Fruit fly (Drosophila melanogaster): ENCODE data around the gene REPTOR.

REPTOR gene

DNA sequence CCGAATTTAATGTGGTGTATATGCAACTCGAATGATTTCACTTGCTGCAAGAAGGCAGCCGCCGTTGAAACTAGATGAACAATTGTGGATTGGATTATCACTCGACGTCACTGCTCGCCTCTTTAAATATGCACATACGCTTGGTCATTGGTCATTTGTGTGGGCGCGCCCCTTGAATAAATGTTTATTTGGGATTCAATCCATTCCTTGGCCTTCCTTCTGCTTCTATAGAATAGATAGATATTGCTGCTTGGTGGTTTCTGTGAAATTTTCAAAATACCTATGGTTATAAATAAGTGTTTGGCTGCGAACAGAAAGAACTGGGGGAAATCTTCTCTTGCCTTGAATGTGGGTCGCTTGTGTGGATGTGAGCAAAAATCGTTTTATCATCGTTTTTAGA, 21.5 kb upstream of the REPTOR start (continued):
- TF ChIP-seq CG7357 (GFP tag; IDR thresholded peaks at IDR 0.05) (no peak), E2f2 (GFP tag; IDR thresholded peaks at IDR 0.05) (0 out of 2 replicates have a peak, but pooled peaks have one; percentile 8), CG15696 (tag; optimal IDR thresholded peaks at IDR 0.05) (peak; percentile 9), tll (GFP tag; optimal IDR thresholded peaks at IDR 0.05) (peak in 1 of 2 experiments; percentile 20), mirr (GFP tag; optimal IDR thresholded peaks at IDR 0.05) (no peak), mam (GFP tag; optimal IDR thresholded peaks at IDR 0.05) (no peak), Tbp (GFP tag; optimal IDR thresholded peaks at IDR 0.05) (no peak), da (GFP tag; optimal IDR thresholded peaks at IDR 0.05) (no peak), bcd (GFP tag; optimal IDR thresholded peaks at IDR 0.05) (no peak), CG9797 (GFP tag; optimal IDR thresholded peaks at IDR 0.05) (no peak), fd102C (GFP tag; optimal IDR thresholded peaks at IDR 0.05) (peak; percentile 57), CG31224 (GFP tag; IDR thresholded peaks at IDR 0.05) (no peak), sens (GFP tag) (peak; percentile 61), CG10543 (GFP tag; optimal IDR thresholded peaks at IDR 0.05) (no peak), ash1 (GFP tag; optimal IDR thresholded peaks at IDR 0.05) (no peak), tin (GFP tag; optimal IDR thresholded peaks at IDR 0.05) (no peak), CG3847 (GFP tag; IDR thresholded peaks at IDR 0.05) (no peak), scrt (GFP tag; optimal IDR thresholded peaks at IDR 0.05) (no peak), H15 (GFP tag; IDR thresholded peaks at IDR 0.05) (no peak), CG13296 (GFP tag; optimal IDR thresholded peaks at IDR 0.05) (no peak), CG1233 (GFP tag; optimal IDR thresholded peaks at IDR 0.05) (no peak), bsh (GFP tag; optimal IDR thresholded peaks at IDR 0.05) (no peak), MESR4 (GFP tag; optimal IDR thresholded peaks at IDR 0.05) (no peak)

DNA sequence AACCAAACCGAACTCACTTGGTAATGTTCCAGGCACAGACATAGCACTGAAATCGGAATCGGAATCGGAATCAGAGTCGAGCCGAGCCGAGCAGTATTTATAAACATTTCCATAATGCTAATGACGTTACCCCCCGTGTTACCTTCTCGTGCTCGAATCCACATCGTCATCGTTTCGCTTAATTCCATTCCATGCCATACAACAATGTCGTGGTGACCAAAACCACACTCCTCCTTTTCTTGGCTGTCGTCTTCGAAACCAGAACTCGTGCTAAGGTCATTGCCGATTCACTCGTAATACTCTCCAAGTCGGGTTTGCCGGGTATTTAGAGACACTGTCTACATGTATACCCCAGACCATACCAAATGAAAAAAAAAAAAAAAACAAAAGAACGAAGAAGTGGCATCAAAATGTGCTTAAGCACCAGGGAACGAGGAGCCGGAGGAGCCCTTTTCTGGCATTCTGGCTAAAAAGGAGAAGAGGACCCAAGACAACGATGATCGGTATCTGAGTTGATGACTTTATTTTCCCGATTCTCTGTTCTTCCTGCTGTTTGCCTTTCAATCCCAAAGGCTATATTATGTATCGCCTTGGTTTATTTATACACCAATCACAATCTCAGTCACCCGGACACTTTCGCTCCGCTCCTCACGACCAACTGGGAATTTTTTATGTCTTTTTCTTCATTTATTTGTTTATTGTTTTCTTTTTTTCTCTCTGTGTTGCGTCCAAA, 20.9 kb upstream of the REPTOR start:
- peak; percentile 47 for TF ChIP-seq grn (GFP tag; optimal IDR thresholded peaks at IDR 0.05)
- no peak for TF ChIP-seq slou (GFP tag; optimal IDR thresholded peaks at IDR 0.05)
- TF ChIP-seq eve (GFP tag; optimal IDR thresholded peaks at IDR 0.05) = peak in 1 of 2 experiments; percentile 25
- TF ChIP-seq Hmx (GFP tag; optimal IDR thresholded peaks at IDR 0.05) = no peak
- no peak for TF ChIP-seq Doc3 (GFP tag; IDR thresholded peaks at IDR 0.05; ENCODE audit: partially characterized antibody)
- TF ChIP-seq CG3995 (GFP tag; optimal IDR thresholded peaks at IDR 0.05) = no peak
- TF ChIP-seq CG31441 (GFP tag; IDR thresholded peaks at IDR 0.05) = no peak
- peak; percentile 81 for TF ChIP-seq CG13894 (tag; optimal IDR thresholded peaks at IDR 0.05)
- no peak for TF ChIP-seq CG12071 (GFP tag; optimal IDR thresholded peaks at IDR 0.05)
- TF ChIP-seq sd (tag; optimal IDR thresholded peaks at IDR 0.05) = peak; percentile 37
- TF ChIP-seq CG12769 (tag; optimal IDR thresholded peaks at IDR 0.05) = peak; percentile 90
- peak; percentile 3 for TF ChIP-seq sug (tag; optimal IDR thresholded peaks at IDR 0.05)
- TF ChIP-seq CG16815 (GFP tag; optimal IDR thresholded peaks at IDR 0.05) = no peak
- TF ChIP-seq Oaz (GFP tag; IDR thresholded peaks at IDR 0.05) = no peak
- peak; percentile 42 for TF ChIP-seq Blimp-1 (GFP tag; optimal IDR thresholded peaks at IDR 0.05)
- TF ChIP-seq lmd (GFP tag; IDR thresholded peaks at IDR 0.05) = no peak
- TF ChIP-seq onecut (GFP tag; IDR thresholded peaks at IDR 0.05) = no peak
- peak; percentile 10 for TF ChIP-seq CG9727 (GFP tag; optimal IDR thresholded peaks at IDR 0.05)
- TF ChIP-seq corto (GFP tag; optimal IDR thresholded peaks at IDR 0.05) = peak; percentile 58
- TF ChIP-seq chm (GFP tag; IDR thresholded peaks at IDR 0.05) = 0 out of 2 replicates have a peak, but pooled peaks have one; percentile 23
- TF ChIP-seq Dp (GFP tag; optimal IDR thresholded peaks at IDR 0.05) = no peak
- peak; percentile 1 for TF ChIP-seq kni (GFP tag; optimal IDR thresholded peaks at IDR 0.05)
- TF ChIP-seq pros (GFP tag; optimal IDR thresholded peaks at IDR 0.05) = peak; percentile 66
- TF ChIP-seq CG4707 (GFP tag; optimal IDR thresholded peaks at IDR 0.05) = no peak
- TF ChIP-seq Bgb (GFP tag; IDR thresholded peaks at IDR 0.05; ENCODE audit: partially characterized antibody) = 0 out of 2 replicates have a peak, but pooled peaks have one; percentile 7
- no peak for TF ChIP-seq Ets97D (GFP tag; optimal IDR thresholded peaks at IDR 0.05)
- peak; percentile 5 for TF ChIP-seq cwo (GFP tag; optimal IDR thresholded peaks at IDR 0.05)
